Fruit fly (Drosophila melanogaster): ENCODE measurements around the gene ranshi.

ranshi gene

DNA sequence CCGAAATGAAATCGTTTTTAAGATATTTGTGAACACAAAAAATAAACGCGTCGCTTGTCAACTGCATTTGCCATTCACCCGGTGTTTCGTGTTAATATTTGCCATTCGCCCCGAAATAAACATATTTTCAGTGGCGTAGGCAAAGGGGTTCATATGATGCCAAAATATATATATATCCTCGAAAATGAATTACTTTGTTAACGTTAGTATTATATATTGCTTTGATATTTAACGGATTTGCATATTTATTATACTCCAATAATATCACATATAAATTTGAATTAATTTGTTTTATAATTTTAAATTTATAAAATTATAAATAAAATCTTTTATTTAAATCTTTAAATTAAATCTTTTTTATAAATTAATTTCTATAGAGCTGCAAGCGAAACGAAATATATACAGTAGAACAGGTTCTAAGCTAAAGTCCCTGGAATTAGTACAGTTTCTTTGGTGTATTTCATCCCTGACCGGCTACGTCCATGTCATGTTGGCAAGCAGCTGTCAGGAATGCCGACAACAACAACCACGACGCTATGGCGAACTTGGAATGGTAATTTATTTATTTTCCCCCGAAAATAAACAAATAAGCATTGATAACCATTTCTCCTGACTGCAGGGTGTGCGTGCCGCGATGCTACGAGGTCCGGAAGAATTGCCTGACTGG is 2.2 kb upstream of the ranshi start, which contains the start of the genes M1BP and CG8202 (continued):
- TF ChIP-seq CG16815 (GFP tag; optimal IDR thresholded peaks at IDR 0.05) (peak; percentile 86), ato (GFP tag; IDR thresholded peaks at IDR 0.05; ENCODE audit: partially characterized antibody) (no peak), stwl (tag; optimal IDR thresholded peaks at IDR 0.05) (peak; percentile 27), CG9876 (GFP tag; optimal IDR thresholded peaks at IDR 0.05) (peak; percentile 44), CG3281 (GFP tag; optimal IDR thresholded peaks at IDR 0.05) (peak; percentile 93), br (optimal IDR thresholded peaks at IDR 0.05) (no peak), h (optimal IDR thresholded peaks at IDR 0.05) (no peak), CG13424 (tag; optimal IDR thresholded peaks at IDR 0.05) (peak; percentile 96), CG7928 (GFP tag; optimal IDR thresholded peaks at IDR 0.05) (peak; percentile 59), nmo (GFP tag; optimal IDR thresholded peaks at IDR 0.05) (peak; percentile 96), mirr (GFP tag; optimal IDR thresholded peaks at IDR 0.05) (peak; percentile 56), CG16779 (GFP tag; IDR thresholded peaks at IDR 0.05) (no peak), CG4328 (GFP tag; optimal IDR thresholded peaks at IDR 0.05) (peak; percentile 91), CG5245 (GFP tag; optimal IDR thresholded peaks at IDR 0.05) (peak; percentile 76), Gug (GFP tag; IDR thresholded peaks at IDR 0.05) (peak; percentile 75), CG1832 (GFP tag; optimal IDR thresholded peaks at IDR 0.05) (no peak), CG15696 (tag; optimal IDR thresholded peaks at IDR 0.05) (peak; percentile 91), CG15514 (GFP tag; optimal IDR thresholded peaks at IDR 0.05) (peak; percentile 56), CG10366 (GFP tag; IDR thresholded peaks at IDR 0.05) (peak; percentile 70), Rx (GFP tag; IDR thresholded peaks at IDR 0.05) (0 out of 2 replicates have a peak, but pooled peaks have one; percentile 40), Oaz (GFP tag; IDR thresholded peaks at IDR 0.05) (no peak), CG2202 (tag; optimal IDR thresholded peaks at IDR 0.05) (peak; percentile 77), CG13775 (GFP tag; optimal IDR thresholded peaks at IDR 0.05) (peak; percentile 95), dmrt11E (tag; optimal IDR thresholded peaks at IDR 0.05) (peak; percentile 92), CG10431 (GFP tag; optimal IDR thresholded peaks at IDR 0.05) (peak; percentile 80), CG8478 (optimal IDR thresholded peaks at IDR 0.05) (no peak), CG11695 (GFP tag; IDR thresholded peaks at IDR 0.05) (peak; percentile 70; the same call in 2 of the 3 replicates), da (GFP tag; optimal IDR thresholded peaks at IDR 0.05) (no peak), disco-r (GFP tag; optimal IDR thresholded peaks at IDR 0.05) (no peak), CkIIα-i1 (GFP tag; IDR thresholded peaks at IDR 0.05) (0 out of 2 replicates have a peak, but pooled peaks have one; percentile 7), Pdp1 (GFP tag; optimal IDR thresholded peaks at IDR 0.05) (peak; percentile 55 to 57), Optix (GFP tag; IDR thresholded peaks at IDR 0.05) (peak; percentile 65; the same call in 2 of the 3 replicates), sd (tag; optimal IDR thresholded peaks at IDR 0.05) (peak; percentile 93), fu2 (GFP tag; optimal IDR thresholded peaks at IDR 0.05) (peak; percentile 45), salm (tag; optimal IDR thresholded peaks at IDR 0.05) (peak; percentile 81), Dp (GFP tag; optimal IDR thresholded peaks at IDR 0.05) (peak; percentile 2), CG18619 (GFP tag; optimal IDR thresholded peaks at IDR 0.05) (peak; percentile 93), CG7271 (tag; optimal IDR thresholded peaks at IDR 0.05) (peak; percentile 35), tgo (GFP tag; IDR thresholded peaks at IDR 0.05) (peak; percentile 83), CG9215 (GFP tag; IDR thresholded peaks at IDR 0.05) (peak; percentile 83), zfh2 (GFP tag; optimal IDR thresholded peaks at IDR 0.05) (peak; percentile 53), fru (optimal IDR thresholded peaks at IDR 0.05) (no peak), CG14860 (GFP tag; IDR thresholded peaks at IDR 0.05; ENCODE audit: partially characterized antibody) (no peak), CG13894 (tag; optimal IDR thresholded peaks at IDR 0.05) (no peak), trem (tag; optimal IDR thresholded peaks at IDR 0.05) (peak; percentile 87), CG18011 (GFP tag; optimal IDR thresholded peaks at IDR 0.05) (peak; percentile 65), jing (GFP tag; optimal IDR thresholded peaks at IDR 0.05) (no peak), CG17359 (tag; optimal IDR thresholded peaks at IDR 0.05) (peak; percentile 84), Meics (GFP tag; optimal IDR thresholded peaks at IDR 0.05) (peak; percentile 94), NK7.1 (GFP tag; optimal IDR thresholded peaks at IDR 0.05) (no peak)

Measured in whole organism, embryonic.